Fruit fly (Drosophila melanogaster) Kc167 (cell line): ENCODE measurements around the gene Or22a.

ENCODE experiments used
- Myc ChIP-seq: fragments of >200 bp; optimal IDR thresholded peaks from 2 replicates; lab custom pipeline; 2017; ENCODE audit warnings: missing external identifiers
- Sin3A ChIP-seq: fragments of >200 bp; optimal IDR thresholded peaks from 2 replicates; lab custom pipeline; 2018; ENCODE audit warnings: missing external identifiers
- insv ChIP-seq: fragments of >200 bp; optimal IDR thresholded peaks from 3 replicates; lab custom pipeline; 2018; ENCODE audit warnings: missing external identifiers
- psq ChIP-seq: fragments of >200 bp; optimal IDR thresholded peaks from 2 replicates; lab custom pipeline; 2017; ENCODE audit warnings: missing external identifiers
- ttk ChIP-seq: sonication (Bioruptor generic); optimal IDR thresholded peaks from 2 replicates; lab custom pipeline; 2017; ENCODE audit warnings: missing external identifiers

DNA sequence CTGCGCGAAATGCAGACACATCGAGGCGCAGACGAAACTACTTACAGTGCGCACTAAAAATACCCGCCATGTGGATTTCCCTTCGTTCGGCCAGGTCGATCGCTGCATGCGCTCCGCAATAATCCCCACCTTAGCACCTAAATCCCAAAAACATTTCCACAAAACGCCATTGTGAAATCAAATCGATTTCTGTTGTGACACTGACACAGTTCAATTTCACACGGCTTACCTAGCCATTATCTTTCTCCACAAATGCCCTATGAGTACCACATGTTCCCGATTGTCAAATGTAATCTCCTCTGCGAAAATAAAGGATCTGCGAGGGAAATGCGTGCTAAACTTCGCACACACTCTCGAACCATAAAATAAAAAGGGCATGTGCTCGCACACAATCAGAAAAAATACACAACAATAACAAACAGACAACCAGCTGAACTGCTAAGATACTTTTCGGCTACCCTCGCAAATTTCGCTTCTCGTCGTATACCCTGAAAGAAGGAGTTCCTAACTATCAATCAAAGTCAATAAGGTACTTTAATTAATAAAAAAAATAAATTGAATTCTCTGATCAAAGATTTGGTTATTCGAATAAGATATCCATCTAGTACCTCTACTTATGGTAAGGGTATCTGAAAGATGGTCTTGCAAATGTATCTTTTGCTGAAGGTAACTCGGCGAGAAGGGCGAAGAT lies 34.2 kb upstream of the Or22a start:
- no peak for TF ChIP-seq psq (lab: Kevin White, UChicago)
- no peak for TF ChIP-seq Myc (lab: Kevin White, UChicago)
- no peak for TF ChIP-seq insv (lab: Kevin White, UChicago)
- no peak for TF ChIP-seq ttk (lab: Kevin White, UChicago)
- no peak for TF ChIP-seq Sin3A (lab: Kevin White, UChicago)
